Worm (Caenorhabditis elegans): ENCODE data around the gene hpr-17.

hpr-17 gene

DNA sequence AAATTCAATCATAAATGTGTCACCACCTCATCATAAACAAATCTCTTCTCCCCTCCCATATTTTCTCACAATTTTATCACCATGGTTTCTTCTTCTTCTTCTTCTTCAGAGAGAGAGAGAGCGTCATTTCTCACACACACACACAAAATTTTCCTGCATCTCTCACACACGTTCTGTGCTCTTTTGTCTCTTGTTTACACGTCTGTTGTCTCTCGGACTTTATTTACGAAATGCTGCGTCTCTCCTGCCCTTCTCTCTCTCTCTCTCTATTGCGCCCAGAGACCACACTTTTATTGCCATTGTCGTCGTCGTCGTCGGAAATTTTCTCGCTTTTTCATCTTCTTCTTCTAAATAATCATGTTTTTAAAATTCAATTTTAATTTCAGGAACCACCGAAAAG lies 38.3 kb upstream of the hpr-17 start, which contains the start of gene lec-1 (continued):
- TF ChIP-seq nhr-43 (tag; optimal IDR thresholded peaks at IDR 0.05; ENCODE audit: poor library complexity, severe bottlenecking) (no peak), ceh-16 (tag; optimal IDR thresholded peaks at IDR 0.05) (no peak)

DNA sequence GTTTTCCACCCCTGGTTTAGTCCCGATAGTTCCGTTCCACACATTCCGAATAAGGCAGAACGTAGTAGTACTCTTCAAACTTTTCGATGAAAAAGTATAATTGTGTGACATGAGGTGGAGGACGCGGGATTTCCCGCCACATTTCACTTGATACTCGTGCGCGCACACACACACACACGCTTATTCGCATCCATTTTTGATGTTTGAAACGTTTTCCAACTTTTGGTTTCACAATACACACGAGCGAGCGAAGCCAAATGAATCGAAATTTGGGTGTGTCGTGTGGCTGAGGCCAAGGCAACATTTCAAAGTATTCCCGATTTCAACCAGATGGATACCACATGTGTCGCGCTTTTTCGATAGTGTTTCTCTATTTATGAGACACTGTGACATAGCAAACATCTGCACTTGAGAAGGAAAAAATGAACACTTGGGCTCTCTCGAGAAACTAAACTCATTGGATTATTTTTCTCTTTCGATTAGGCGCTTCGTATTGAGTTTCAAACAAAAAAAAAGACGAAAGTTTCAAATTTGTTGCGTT lies 36.8 kb upstream of the hpr-17 start:
- TF ChIP-seq nhr-28 (tag; optimal IDR thresholded peaks at IDR 0.05) (no peak), pqm-1 (tag; optimal IDR thresholded peaks at IDR 0.05) (no peak), egl-27 (tag; optimal IDR thresholded peaks at IDR 0.05) (no peak), ceh-9 (tag; optimal IDR thresholded peaks at IDR 0.05) (no peak), ztf-4 (tag; optimal IDR thresholded peaks at IDR 0.05) (no peak), nhr-76 (tag; optimal IDR thresholded peaks at IDR 0.05) (no peak), lin-39 (tag; optimal IDR thresholded peaks at IDR 0.05) (no peak), unc-39 (tag; optimal IDR thresholded peaks at IDR 0.05) (no peak), aly-2 (tag; optimal IDR thresholded peaks at IDR 0.05) (no peak), nhr-12 (tag; optimal IDR thresholded peaks at IDR 0.05) (no peak), ZK546.5 (tag; optimal IDR thresholded peaks at IDR 0.05) (no peak), hmg-11 (tag; optimal IDR thresholded peaks at IDR 0.05) (no peak), ama-1 (optimal IDR thresholded peaks at IDR 0.05) (no peak), mdl-1 (tag; optimal IDR thresholded peaks at IDR 0.05) (no peak), fkh-2 (tag; optimal IDR thresholded peaks at IDR 0.05) (no peak)

DNA sequence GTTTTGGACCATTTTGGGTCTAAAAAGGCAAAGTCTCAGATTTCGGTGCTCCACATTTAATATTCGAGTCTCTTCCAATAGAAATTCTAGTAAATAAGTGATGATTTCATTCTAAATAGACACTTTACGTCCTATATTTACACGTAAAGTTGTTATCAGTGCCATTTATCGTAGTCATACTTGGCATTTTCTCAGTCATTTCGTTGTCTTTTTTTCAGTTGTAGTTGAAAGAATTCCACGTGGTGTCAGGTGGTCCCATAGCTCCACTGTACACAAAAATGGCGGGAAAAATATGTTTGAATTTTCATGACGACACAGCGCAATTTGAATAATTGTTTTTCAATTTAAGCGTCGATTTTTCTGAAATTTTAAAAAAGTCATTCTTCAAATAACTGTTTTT lies 33.6 kb upstream of the hpr-17 start:
- peak; percentile 58 for TF ChIP-seq pqm-1 (tag; optimal IDR thresholded peaks at IDR 0.05)
- TF ChIP-seq egl-27 (tag; optimal IDR thresholded peaks at IDR 0.05): no peak
- TF ChIP-seq pha-4 (tag; optimal IDR thresholded peaks at IDR 0.05): peak; percentile 37
- TF ChIP-seq elt-2 (tag; optimal IDR thresholded peaks at IDR 0.05): peak; percentile 70

DNA sequence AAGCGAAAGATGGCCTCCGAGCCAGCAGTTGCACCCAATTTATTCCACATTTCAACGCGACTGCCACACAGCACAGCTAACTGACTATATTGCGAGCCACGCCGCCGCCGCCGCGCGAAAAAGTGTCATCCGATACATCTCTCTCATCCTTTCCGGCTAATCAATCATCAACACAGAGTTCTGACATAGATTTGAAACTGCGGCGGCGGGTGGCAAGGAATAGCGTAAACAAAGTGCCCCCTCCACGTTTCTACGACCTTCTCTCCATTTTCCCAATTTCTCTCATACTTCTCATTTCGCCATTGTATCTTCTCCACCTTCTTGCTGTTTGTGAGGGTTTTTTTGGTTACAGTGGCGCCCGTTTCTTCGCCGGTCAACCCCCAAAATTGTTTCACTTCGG lies 32.5 kb upstream of the hpr-17 start:
- TF ChIP-seq nhr-77 (tag; optimal IDR thresholded peaks at IDR 0.05) (no peak), snpc-4 (tag; optimal IDR thresholded peaks at IDR 0.05) (peak; percentile 8), nhr-25 (tag; optimal IDR thresholded peaks at IDR 0.05) (peak; percentile 61), nhr-12 (tag; optimal IDR thresholded peaks at IDR 0.05) (no peak), lin-15B (tag; optimal IDR thresholded peaks at IDR 0.05) (peak; percentile 14), unc-62 (GFP tag; optimal IDR thresholded peaks at IDR 0.05) (peak; percentile 70), R02D3.7 (tag; optimal IDR thresholded peaks at IDR 0.05) (no peak), egl-5 (tag; optimal IDR thresholded peaks at IDR 0.05) (peak; percentile 7), eor-1 (tag; optimal IDR thresholded peaks at IDR 0.05) (no peak), ZK546.5 (tag; optimal IDR thresholded peaks at IDR 0.05) (no peak), pha-4 (tag; optimal IDR thresholded peaks at IDR 0.05) (peak; percentile 79), hmg-11 (tag; optimal IDR thresholded peaks at IDR 0.05) (peak; percentile 35), ama-1 (optimal IDR thresholded peaks at IDR 0.05) (no peak), nhr-28 (tag; optimal IDR thresholded peaks at IDR 0.05) (no peak), nhr-11 (tag; optimal IDR thresholded peaks at IDR 0.05) (no peak), ztf-4 (tag; optimal IDR thresholded peaks at IDR 0.05) (no peak), ztf-11 (tag; optimal IDR thresholded peaks at IDR 0.05) (no peak), lin-39 (tag; optimal IDR thresholded peaks at IDR 0.05) (peak; percentile 86), elt-2 (tag; optimal IDR thresholded peaks at IDR 0.05) (no peak), nhr-43 (tag; optimal IDR thresholded peaks at IDR 0.05; ENCODE audit: poor library complexity, severe bottlenecking) (no peak)

DNA sequence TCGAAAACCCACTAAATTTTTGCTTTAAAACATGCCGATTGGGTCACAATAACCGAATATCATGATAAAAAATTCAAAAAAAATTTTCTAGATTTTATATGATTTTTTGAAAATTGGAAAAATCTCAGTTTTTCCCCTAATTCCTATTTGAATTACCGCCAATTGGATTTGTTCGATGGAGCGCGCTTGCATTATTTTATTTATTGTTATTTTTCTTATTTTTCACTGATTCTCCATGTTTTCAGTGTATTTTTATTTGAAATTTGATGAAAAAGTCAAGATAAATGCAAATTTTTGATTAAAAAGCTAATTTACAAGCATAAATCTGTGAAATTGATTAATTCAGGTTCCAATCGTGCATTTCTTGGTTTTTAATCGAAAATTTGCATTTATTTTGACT lies 31.2 kb upstream of the hpr-17 start:
- TF ChIP-seq pqm-1 (tag; optimal IDR thresholded peaks at IDR 0.05) (no peak), nhr-11 (tag; optimal IDR thresholded peaks at IDR 0.05) (no peak), tbx-2 (tag; optimal IDR thresholded peaks at IDR 0.05) (no peak), nhr-12 (tag; optimal IDR thresholded peaks at IDR 0.05) (no peak), mdl-1 (tag; optimal IDR thresholded peaks at IDR 0.05) (no peak), nfya-1 (tag; optimal IDR thresholded peaks at IDR 0.05; ENCODE audit: insufficient read depth) (no peak), lin-15B (tag; optimal IDR thresholded peaks at IDR 0.05) (no peak), nhr-237 (tag; optimal IDR thresholded peaks at IDR 0.05) (no peak), fkh-10 (GFP tag; optimal IDR thresholded peaks at IDR 0.05) (no peak)

DNA sequence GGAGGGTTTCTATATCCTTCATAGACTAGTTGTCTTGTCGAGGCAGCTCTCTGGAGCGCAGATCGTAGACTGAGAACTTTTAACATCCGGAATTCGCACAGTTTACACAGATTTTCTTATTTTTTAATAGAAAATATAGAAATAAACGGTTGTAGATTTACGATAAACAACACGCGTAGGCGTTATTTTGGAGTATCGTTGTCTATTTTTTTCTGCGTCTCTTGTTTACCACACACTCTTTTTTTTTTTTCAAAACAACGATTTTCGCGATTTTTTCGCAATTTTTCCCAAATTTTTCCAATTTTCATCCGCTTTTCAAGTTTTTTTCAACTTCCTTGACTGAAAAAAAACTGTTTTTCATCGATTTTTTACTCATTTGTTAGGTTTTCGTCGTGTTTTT lies 30.3 kb upstream of the hpr-17 start, which contains the start of gene mecr-1:
mecr-1 (minus strand) TSS at position 127 of the 400 bp plus-strand sequence.
- TF ChIP-seq tbx-2 (tag; optimal IDR thresholded peaks at IDR 0.05) (no peak), fkh-2 (tag; optimal IDR thresholded peaks at IDR 0.05) (no peak), nhr-23 (tag; optimal IDR thresholded peaks at IDR 0.05) (peak; percentile 26), ceh-28 (tag; optimal IDR thresholded peaks at IDR 0.05) (no peak), nhr-12 (tag; optimal IDR thresholded peaks at IDR 0.05) (no peak), aly-2 (tag; optimal IDR thresholded peaks at IDR 0.05) (no peak), pqm-1 (tag; optimal IDR thresholded peaks at IDR 0.05) (peak; percentile 12), nhr-43 (tag; optimal IDR thresholded peaks at IDR 0.05; ENCODE audit: poor library complexity, severe bottlenecking) (no peak), ceh-16 (tag; optimal IDR thresholded peaks at IDR 0.05) (no peak), ztf-11 (tag; optimal IDR thresholded peaks at IDR 0.05) (no peak), ztf-4 (tag; optimal IDR thresholded peaks at IDR 0.05) (no peak), elt-1 (tag; optimal IDR thresholded peaks at IDR 0.05) (no peak), ceh-9 (tag; optimal IDR thresholded peaks at IDR 0.05) (no peak), pha-4 (tag; optimal IDR thresholded peaks at IDR 0.05) (peak; percentile 65), ama-1 (optimal IDR thresholded peaks at IDR 0.05) (no peak), egl-5 (tag; optimal IDR thresholded peaks at IDR 0.05) (no peak), elt-3 (tag; optimal IDR thresholded peaks at IDR 0.05) (no peak), sea-2 (GFP tag; optimal IDR thresholded peaks at IDR 0.05) (no peak), nhr-237 (tag; optimal IDR thresholded peaks at IDR 0.05) (no peak), lin-15B (tag; optimal IDR thresholded peaks at IDR 0.05) (peak; percentile 39), nhr-11 (tag; optimal IDR thresholded peaks at IDR 0.05) (no peak), lsy-12 (tag; optimal IDR thresholded peaks at IDR 0.05) (no peak), skn-1 (tag; optimal IDR thresholded peaks at IDR 0.05) (peak; percentile 3), hmg-11 (tag; optimal IDR thresholded peaks at IDR 0.05) (peak; percentile 70)
